Fruit fly (Drosophila melanogaster) whole organism, embryonic: ENCODE results near the gene CG14383.

Source experiments
- B-H2 ChIP-seq: fragments of 200-800 bp; sonication (Bioruptor generic); optimal IDR thresholded peaks from 2 replicates; lab custom pipeline; 2018; ENCODE audit warnings: missing biosample characterization, mild to moderate bottlenecking, missing genetic modification characterization
- CG10462 ChIP-seq: fragments of 200-800 bp; sonication (Bioruptor generic); optimal IDR thresholded peaks from 2 replicates; lab custom pipeline; 2016; ENCODE audit warnings: missing biosample characterization, missing genetic modification characterization
- CG1233 ChIP-seq: fragments of 200-800 bp; sonication (Bioruptor generic); optimal IDR thresholded peaks from 4 replicates; lab custom pipeline; 2018; ENCODE audit warnings: missing biosample characterization, mild to moderate bottlenecking, missing genetic modification characterization
- CG12391 ChIP-seq: fragments of 200-800 bp; sonication (Bioruptor generic); optimal IDR thresholded peaks from 3 replicates; lab custom pipeline; 2018; ENCODE audit warnings: missing biosample characterization, mild to moderate bottlenecking, missing genetic modification characterization, moderate library complexity
- CG12942 ChIP-seq: fragments of 200-800 bp; sonication (Bioruptor generic); optimal IDR thresholded peaks from 3 replicates; lab custom pipeline; 2016; ENCODE audit warnings: missing biosample characterization, missing genetic modification characterization
- CG13894 ChIP-seq: fragments of 200-800 bp; sonication (Bioruptor generic); optimal IDR thresholded peaks from 3 replicates; lab custom pipeline; 2018; ENCODE audit warnings: missing biosample characterization, mild to moderate bottlenecking, missing genetic modification characterization, moderate library complexity
- CG15011 ChIP-seq: fragments of 200-800 bp; sonication (Bioruptor generic); optimal IDR thresholded peaks from 3 replicates; lab custom pipeline; 2018; ENCODE audit warnings: missing biosample characterization, mild to moderate bottlenecking, missing genetic modification characterization
- CG15601 ChIP-seq: fragments of 200-800 bp; sonication (Bioruptor generic); optimal IDR thresholded peaks from 3 replicates; lab custom pipeline; 2019; ENCODE audit warnings: missing biosample characterization, mild to moderate bottlenecking, missing genetic modification characterization, moderate library complexity
- CG16815 ChIP-seq: fragments of 200-800 bp; sonication (Bioruptor generic); optimal IDR thresholded peaks from 3 replicates; lab custom pipeline; 2017; ENCODE audit warnings: missing biosample characterization, mild to moderate bottlenecking, missing genetic modification characterization
- CG17385 ChIP-seq: fragments of 200-800 bp; sonication (Bioruptor generic); optimal IDR thresholded peaks from 3 replicates; lab custom pipeline; 2018; ENCODE audit warnings: missing biosample characterization, mild to moderate bottlenecking, missing genetic modification characterization
- CG18476 ChIP-seq: fragments of 200-800 bp; sonication (Bioruptor generic); optimal IDR thresholded peaks from 2 replicates; lab custom pipeline; 2016; ENCODE audit warnings: missing biosample characterization, mild to moderate bottlenecking, missing genetic modification characterization
- CG2116 ChIP-seq: fragments of 200-800 bp; sonication (Bioruptor generic); optimal IDR thresholded peaks from 3 replicates; lab custom pipeline; 2018; ENCODE audit warnings: missing biosample characterization, mild to moderate bottlenecking, missing genetic modification characterization
- CG30403 ChIP-seq: fragments of 200-800 bp; sonication (Bioruptor generic); optimal IDR thresholded peaks from 3 replicates; lab custom pipeline; 2016; ENCODE audit warnings: missing biosample characterization, missing genetic modification characterization
- CG34224 ChIP-seq: fragments of 200-800 bp; sonication (Bioruptor generic); IDR thresholded peaks from 3 replicates; pipeline ENCODE4 v1.3.6; 2022; ENCODE audit warnings: missing biosample characterization, missing genetic modification characterization; ENCODE audit not compliant: partially characterized antibody
- CG3726 ChIP-seq: fragments of 200-800 bp; sonication (Bioruptor generic); IDR thresholded peaks from 3 replicates; pipeline ENCODE4, ENCODE4 v1.3.6; 2022; ENCODE audit warnings: missing biosample characterization, missing genetic modification characterization
- CG3838 ChIP-seq: fragments of 200-800 bp; sonication (Bioruptor generic); optimal IDR thresholded peaks from 3 replicates; lab custom pipeline; 2016; ENCODE audit warnings: missing biosample characterization, missing genetic modification characterization
- CG4328 ChIP-seq: fragments of 200-800 bp; sonication (Bioruptor generic); optimal IDR thresholded peaks from 3 replicates; lab custom pipeline; 2017; ENCODE audit warnings: missing biosample characterization, missing genetic modification reagents, missing genetic modification characterization
- CG7745 ChIP-seq: fragments of 200-800 bp; sonication (Bioruptor generic); optimal IDR thresholded peaks from 2 replicates; lab custom pipeline; 2018; ENCODE audit warnings: missing biosample characterization, mild to moderate bottlenecking, missing genetic modification characterization, moderate library complexity
- CG7786 ChIP-seq: fragments of 200-800 bp; sonication (Bioruptor generic); optimal IDR thresholded peaks from 2 replicates; lab custom pipeline; 2016; ENCODE audit warnings: missing biosample characterization, missing genetic modification characterization
- CG9797 ChIP-seq: fragments of 200-800 bp; sonication (Bioruptor generic); optimal IDR thresholded peaks from 3 replicates; lab custom pipeline; 2018; ENCODE audit warnings: missing biosample characterization, mild to moderate bottlenecking, missing genetic modification characterization
- CHES-1-like ChIP-seq: fragments of 200-800 bp; sonication (Bioruptor generic); optimal IDR thresholded peaks from 2 replicates; lab custom pipeline; 2016; ENCODE audit warnings: missing biosample characterization, missing genetic modification characterization
- Chrac-16 ChIP-seq: fragments of 200-800 bp; sonication (Bioruptor generic); optimal IDR thresholded peaks from 3 replicates; lab custom pipeline; 2016; ENCODE audit warnings: missing biosample characterization, missing genetic modification characterization
- Dip3 ChIP-seq: fragments of 200-800 bp; sonication (Bioruptor generic); optimal IDR thresholded peaks from 3 replicates; lab custom pipeline; 2016; ENCODE audit warnings: missing biosample characterization, missing genetic modification characterization
- Doc2 ChIP-seq: fragments of 200-800 bp; sonication (Bioruptor generic); IDR thresholded peaks from 2 replicates; pipeline ENCODE4 v1.3.6; 2022; ENCODE audit warnings: missing biosample characterization, missing genetic modification characterization
- Dref ChIP-seq: fragments of 200-800 bp; sonication (Bioruptor generic); IDR thresholded peaks from 2 replicates; pipeline ENCODE4 v1.3.6; 2022; ENCODE audit warnings: missing biosample characterization, missing genetic modification characterization
- E2f2 ChIP-seq: fragments of 200-800 bp; sonication (Bioruptor generic); IDR thresholded peaks from 2 replicates; pipeline ENCODE4 v1.3.6; 2022; ENCODE audit warnings: missing biosample characterization, missing genetic modification characterization
- HmgD ChIP-seq: fragments of 200-800 bp; sonication (Bioruptor generic); optimal IDR thresholded peaks from 3 replicates; lab custom pipeline; 2016; ENCODE audit warnings: missing biosample characterization, missing genetic modification characterization
- Med ChIP-seq: fragments of 200-800 bp; sonication (Bioruptor generic); peaks from one replicate; lab custom pipeline; 2016; ENCODE audit warnings: missing biosample characterization, missing genetic modification characterization, mild to moderate bottlenecking, inconsistent platforms, moderate library complexity
- Scr ChIP-seq: fragments of 200-800 bp; sonication (Bioruptor generic); IDR thresholded peaks from 2 replicates; pipeline ENCODE4 v1.3.6; 2022; ENCODE audit warnings: missing biosample characterization, missing genetic modification characterization; ENCODE audit not compliant: partially characterized antibody
- Stat92E ChIP-seq, 3 experiments: fragments of >200 bp in 2 of 3; fragments of 200-800 bp in 1 of 3; sonication (Bioruptor generic) in 1 of 3; optimal IDR thresholded peaks; 2 replicates each; lab custom pipeline; 2017 to 2019; ENCODE audit warnings: missing biosample characterization in 3 of 3, missing genetic modification characterization in 3 of 3, mild to moderate bottlenecking in 1 of 3, moderate library complexity in 1 of 3
- Trl ChIP-seq, 3 experiments: fragments of >200 bp in 2 of 3; fragments of 200-800 bp in 1 of 3; sonication (Bioruptor generic) in 1 of 3; optimal IDR thresholded peaks; 2 replicates in 1 of 3; 3 replicates in 2 of 3; lab custom pipeline; 2016 to 2017; ENCODE audit warnings: missing biosample characterization in 1 of 3, missing genetic modification characterization in 1 of 3
- YL-1 ChIP-seq: fragments of 200-800 bp; sonication (Bioruptor generic); optimal IDR thresholded peaks from 3 replicates; lab custom pipeline; 2017; ENCODE audit warnings: missing biosample characterization, mild to moderate bottlenecking, missing genetic modification characterization
- ac ChIP-seq: fragments of 200-800 bp; sonication (Bioruptor generic); optimal IDR thresholded peaks from 3 replicates; lab custom pipeline; 2017; ENCODE audit warnings: missing biosample characterization, mild to moderate bottlenecking, missing genetic modification characterization
- bsh ChIP-seq, 2 experiments: fragments of 200-800 bp; sonication (Bioruptor generic); optimal IDR thresholded peaks; 2 replicates each; lab custom pipeline; 2017 to 2018; ENCODE audit warnings: mild to moderate bottlenecking in 2 of 2, missing biosample characterization in 2 of 2, missing genetic modification characterization in 2 of 2, moderate library complexity in 1 of 2
- cas ChIP-seq: fragments of 200-800 bp; sonication (Bioruptor generic); IDR thresholded peaks from 2 replicates; pipeline ENCODE4 v1.3.6; 2022; ENCODE audit warnings: missing biosample characterization, missing genetic modification characterization
- crol ChIP-seq: fragments of 200-800 bp; sonication (Bioruptor generic); IDR thresholded peaks from 2 replicates; pipeline ENCODE4 v1.3.6; 2022; ENCODE audit warnings: missing biosample characterization, missing genetic modification characterization
- ewg ChIP-seq: fragments of 200-800 bp; sonication (Bioruptor generic); optimal IDR thresholded peaks from 3 replicates; lab custom pipeline; 2017; ENCODE audit warnings: mild to moderate bottlenecking, missing biosample characterization, missing genetic modification reagents, missing genetic modification characterization
- fru ChIP-seq: fragments of >200 bp; optimal IDR thresholded peaks from 2 replicates; lab custom pipeline; 2017
- lbe ChIP-seq: fragments of 200-800 bp; sonication (Bioruptor generic); optimal IDR thresholded peaks from 2 replicates; lab custom pipeline; 2016; ENCODE audit warnings: missing biosample characterization, mild to moderate bottlenecking, missing genetic modification characterization
- lilli ChIP-seq: fragments of 200-800 bp; sonication (Bioruptor generic); optimal IDR thresholded peaks from 3 replicates; lab custom pipeline; 2016; ENCODE audit warnings: missing biosample characterization, missing genetic modification characterization
- maf-S ChIP-seq: fragments of 200-800 bp; sonication (Bioruptor generic); optimal IDR thresholded peaks from 2 replicates; lab custom pipeline; 2016; ENCODE audit warnings: missing biosample characterization, missing genetic modification characterization
- prd ChIP-seq, 3 experiments: fragments of >200 bp in 2 of 3; fragments of 200-800 bp in 1 of 3; sonication (Bioruptor generic) in 1 of 3; optimal IDR thresholded peaks in 2 of 3; IDR thresholded peaks in 1 of 3; 2 replicates in 2 of 3; 3 replicates in 1 of 3; pipeline versions ENCODE4 v1.3.6 to Lab custom; 2017 to 2022; ENCODE audit warnings: missing biosample characterization in 1 of 3, missing genetic modification characterization in 1 of 3
- sens ChIP-seq: fragments of 200-800 bp; sonication (Bioruptor generic); peaks from one replicate; lab custom pipeline; 2016; ENCODE audit warnings: missing biosample characterization, missing genetic modification characterization
- sna ChIP-seq: fragments of 200-800 bp; sonication (Bioruptor generic); IDR thresholded peaks from 2 replicates; pipeline ENCODE4 v1.3.6; 2022; ENCODE audit warnings: missing biosample characterization, missing genetic modification characterization; ENCODE audit not compliant: partially characterized antibody
- vfl ChIP-seq: fragments of 200-800 bp; sonication (Bioruptor generic); optimal IDR thresholded peaks from 2 replicates; lab custom pipeline; 2016; ENCODE audit warnings: missing biosample characterization, missing genetic modification characterization
- vnd ChIP-seq: fragments of 200-800 bp; sonication (Bioruptor generic); IDR thresholded peaks from 3 replicates; pipeline ENCODE4 v1.3.6; 2022; ENCODE audit warnings: missing biosample characterization, missing genetic modification characterization; ENCODE audit not compliant: partially characterized antibody
- zen ChIP-seq: fragments of 200-800 bp; sonication (Bioruptor generic); optimal IDR thresholded peaks from 3 replicates; lab custom pipeline; 2018; ENCODE audit warnings: missing biosample characterization, mild to moderate bottlenecking, missing genetic modification characterization, moderate library complexity

The CG14383 gene

dm6 chr3R:13030257-13031173, 42.2 kb upstream of the CG14383 start, which contains the start of the genes CG46281 and CG46280 (continued):
- no peak for TF ChIP-seq ewg (GFP tag; lab: Kevin White, UChicago)
- no peak for TF ChIP-seq CG16815
- no peak for TF ChIP-seq Dip3 (GFP tag; lab: Kevin White, UChicago)
- peak; percentile 66 for TF ChIP-seq lilli (GFP tag; lab: Kevin White, UChicago)
- no peak for TF ChIP-seq Stat92E (GFP tag; optimal IDR thresholded peaks at IDR 0.05; lab: Kevin White, UChicago)
- no peak for TF ChIP-seq bsh (GFP tag; optimal IDR thresholded peaks at IDR 0.05; lab: Kevin White, UChicago)
- no peak for TF ChIP-seq Doc2 (GFP tag; lab: Robert Waterston, UW)
- TF ChIP-seq CG10462 (GFP tag; lab: Kevin White, UChicago), result no peak
- peak; percentile 6 for TF ChIP-seq CG7786 (GFP tag; lab: Kevin White, UChicago)
- no peak for TF ChIP-seq CG15601 (tag; lab: Kevin White, UChicago)
- peak; percentile 33; the same call in 1 of the 3 replicates for TF ChIP-seq vnd (GFP tag; lab: Robert Waterston, UW)
- peak; percentile 83 for TF ChIP-seq YL-1 (GFP tag; lab: Kevin White, UChicago)
- TF ChIP-seq sna (GFP tag; lab: Robert Waterston, UW), result 0 out of 2 replicates have a peak, but pooled peaks have one; percentile 53
- peak; percentile 17 for TF ChIP-seq CG12942 (GFP tag; lab: Kevin White, UChicago)
- no peak for TF ChIP-seq CG13894 (tag; lab: Kevin White, UChicago)
- TF ChIP-seq CG3838 (GFP tag; lab: Kevin White, UChicago), result no peak
- TF ChIP-seq Trl (optimal IDR thresholded peaks at IDR 0.05; lab: Kevin White, UChicago), result no peak
- peak; percentile 37 for TF ChIP-seq Trl (GFP tag; optimal IDR thresholded peaks at IDR 0.05; lab: Kevin White, UChicago)
- peak; percentile 16 for TF ChIP-seq B-H2 (GFP tag; lab: Kevin White, UChicago)
- TF ChIP-seq sens (GFP tag; lab: Kevin White, UChicago), result peak; percentile 93
- peak; percentile 70 for TF ChIP-seq E2f2 (GFP tag; lab: Robert Waterston, UW)
- 0 out of 2 replicates have a peak, but pooled peaks have one; percentile 21 for TF ChIP-seq cas (GFP tag; lab: Robert Waterston, UW)
- peak; percentile 32 for TF ChIP-seq Chrac-16 (GFP tag; lab: Kevin White, UChicago)
- peak; percentile 95 for TF ChIP-seq Med (GFP tag; lab: Kevin White, UChicago)
- TF ChIP-seq vfl (GFP tag; lab: Kevin White, UChicago), result peak; percentile 38
- TF ChIP-seq CG3726 (GFP tag; lab: Robert Waterston, UW), result no peak
- TF ChIP-seq CG18476 (GFP tag; lab: Kevin White, UChicago), result no peak
- TF ChIP-seq CG17385 (GFP tag; lab: Kevin White, UChicago), result peak; percentile 42
- TF ChIP-seq zen (tag; lab: Kevin White, UChicago), result peak; percentile 82
- peak; percentile 15 for TF ChIP-seq lbe
- TF ChIP-seq ac (GFP tag; lab: Kevin White, UChicago), result no peak
- TF ChIP-seq CG12391 (tag; lab: Kevin White, UChicago), result no peak
- TF ChIP-seq CG30403 (GFP tag; lab: Kevin White, UChicago), result peak; percentile 46
- TF ChIP-seq HmgD (GFP tag; lab: Kevin White, UChicago), result no peak
- no peak for TF ChIP-seq CG1233 (GFP tag; lab: Kevin White, UChicago)
- peak; percentile 76 for TF ChIP-seq CHES-1-like
- no peak for TF ChIP-seq CG15011 (GFP tag; lab: Kevin White, UChicago)
- peak; percentile 95 for TF ChIP-seq CG2116 (GFP tag; lab: Kevin White, UChicago)
- no peak for TF ChIP-seq CG7745
- peak; percentile 72 for TF ChIP-seq Dref (GFP tag; lab: Robert Waterston, UW)
- no peak for TF ChIP-seq crol (GFP tag; lab: Robert Waterston, UW)
- TF ChIP-seq maf-S (GFP tag; lab: Kevin White, UChicago), result no peak
- peak; percentile 71 for TF ChIP-seq CG9797 (GFP tag; lab: Kevin White, UChicago)
- peak; percentile 22 for TF ChIP-seq CG4328 (GFP tag; lab: Kevin White, UChicago)
- TF ChIP-seq prd (optimal IDR thresholded peaks at IDR 0.05; lab: Kevin White, UChicago), result no peak
- no peak for TF ChIP-seq prd (GFP tag; IDR thresholded peaks at IDR 0.05; lab: Robert Waterston, UW)
- TF ChIP-seq CG34224 (GFP tag; lab: Robert Waterston, UW), result peak; percentile 58; the same call in 2 of the 3 replicates
- peak; percentile 62 for TF ChIP-seq Scr (GFP tag; lab: Robert Waterston, UW)
- no peak for TF ChIP-seq fru
